Fruit fly (Drosophila melanogaster) whole organism, pupa: ENCODE results near the gene CG14411.

Source experiments
- CG10348 ChIP-seq: fragments of 200-800 bp; sonication (Bioruptor generic); IDR thresholded peaks from 2 replicates; pipeline ENCODE4 v1.3.6; 2022; ENCODE audit warnings: missing biosample characterization, missing genetic modification characterization
- CG12605 ChIP-seq: fragments of 200-800 bp; sonication (Bioruptor generic); IDR thresholded peaks from 2 replicates; pipeline ENCODE4 v1.3.6; 2022; ENCODE audit warnings: missing biosample characterization, missing genetic modification characterization
- CG13204 ChIP-seq: fragments of 200-800 bp; sonication (Bioruptor generic); optimal IDR thresholded peaks from 2 replicates; lab custom pipeline; 2018; ENCODE audit warnings: missing biosample characterization, mild to moderate bottlenecking, missing genetic modification characterization, moderate library complexity
- CG14655 ChIP-seq: fragments of 200-800 bp; sonication (Bioruptor generic); optimal IDR thresholded peaks from 3 replicates; lab custom pipeline; 2017; ENCODE audit warnings: mild to moderate bottlenecking, missing biosample characterization, missing genetic modification reagents, missing genetic modification characterization
- CG15710 ChIP-seq: fragments of 200-800 bp; sonication (Bioruptor generic); optimal IDR thresholded peaks from 2 replicates; lab custom pipeline; 2018; ENCODE audit warnings: missing biosample characterization, mild to moderate bottlenecking, missing genetic modification characterization, moderate library complexity
- CG17806 ChIP-seq: fragments of 200-800 bp; sonication (Bioruptor generic); optimal IDR thresholded peaks from 2 replicates; lab custom pipeline; 2018; ENCODE audit warnings: missing biosample characterization, mild to moderate bottlenecking, missing genetic modification characterization, moderate library complexity
- CG32121 ChIP-seq: fragments of 200-800 bp; sonication (Bioruptor generic); IDR thresholded peaks from 2 replicates; pipeline ENCODE4 v1.3.6; 2022; ENCODE audit warnings: missing biosample characterization, missing genetic modification characterization
- CG34367 ChIP-seq: fragments of 200-800 bp; sonication (Bioruptor generic); optimal IDR thresholded peaks from 2 replicates; lab custom pipeline; 2018; ENCODE audit warnings: missing biosample characterization, mild to moderate bottlenecking, missing genetic modification characterization
- CG4496 ChIP-seq: fragments of 200-800 bp; sonication (Bioruptor generic); IDR thresholded peaks from 3 replicates; pipeline ENCODE4 v1.3.6; 2022; ENCODE audit warnings: missing biosample characterization, missing genetic modification characterization
- CG8159 ChIP-seq: fragments of 200-800 bp; sonication (Bioruptor generic); optimal IDR thresholded peaks from 3 replicates; lab custom pipeline; 2018; ENCODE audit warnings: missing biosample characterization, mild to moderate bottlenecking, missing genetic modification characterization, moderate library complexity
- CG8301 ChIP-seq: fragments of 200-800 bp; sonication (Bioruptor generic); optimal IDR thresholded peaks from 2 replicates; lab custom pipeline; 2018; ENCODE audit warnings: missing biosample characterization, mild to moderate bottlenecking, missing genetic modification characterization
- CG9948 ChIP-seq: fragments of 200-800 bp; sonication (Bioruptor generic); optimal IDR thresholded peaks from 2 replicates; lab custom pipeline; 2018; ENCODE audit warnings: missing biosample characterization, mild to moderate bottlenecking, missing genetic modification characterization, moderate library complexity
- D1 ChIP-seq: fragments of 200-800 bp; sonication (Bioruptor generic); optimal IDR thresholded peaks from 2 replicates; lab custom pipeline; 2018; ENCODE audit warnings: missing biosample characterization, mild to moderate bottlenecking, missing genetic modification characterization, moderate library complexity
- EcR ChIP-seq: fragments of 200-800 bp; sonication (Bioruptor generic); optimal IDR thresholded peaks from 3 replicates; lab custom pipeline; 2019; ENCODE audit warnings: missing biosample characterization, missing genetic modification characterization, mild to moderate bottlenecking, moderate library complexity, missing genetic modification reagents
- Ets98B ChIP-seq: fragments of 200-800 bp; sonication (Bioruptor generic); IDR thresholded peaks from 2 replicates; pipeline ENCODE4 v1.3.6; 2022; ENCODE audit warnings: missing biosample characterization, missing genetic modification characterization
- Pif1A ChIP-seq: fragments of 200-800 bp; sonication (Bioruptor generic); optimal IDR thresholded peaks from 3 replicates; lab custom pipeline; 2016; ENCODE audit warnings: missing biosample characterization, missing genetic modification characterization
- Pif1B ChIP-seq: fragments of 200-800 bp; sonication (Bioruptor generic); optimal IDR thresholded peaks from 3 replicates; lab custom pipeline; 2016; ENCODE audit warnings: missing biosample characterization, missing genetic modification characterization
- Snoo ChIP-seq: fragments of 200-800 bp; sonication (Bioruptor generic); optimal IDR thresholded peaks from 3 replicates; lab custom pipeline; 2017; ENCODE audit warnings: missing biosample characterization, mild to moderate bottlenecking, missing genetic modification characterization, inconsistent platforms
- fd96Ca ChIP-seq: fragments of 200-800 bp; sonication (Bioruptor generic); IDR thresholded peaks from 3 replicates; pipeline ENCODE4 v1.3.6; 2022; ENCODE audit warnings: missing biosample characterization, missing genetic modification characterization
- gl ChIP-seq: fragments of 200-800 bp; sonication (Bioruptor generic); optimal IDR thresholded peaks from 2 replicates; lab custom pipeline; 2018; ENCODE audit warnings: missing biosample characterization, mild to moderate bottlenecking, missing genetic modification characterization
- rn ChIP-seq: fragments of 200-800 bp; sonication (Bioruptor generic); IDR thresholded peaks from 2 replicates; pipeline ENCODE4 v1.3.6; 2022; ENCODE audit warnings: missing biosample characterization, missing genetic modification characterization

CG14411 gene

DNA sequence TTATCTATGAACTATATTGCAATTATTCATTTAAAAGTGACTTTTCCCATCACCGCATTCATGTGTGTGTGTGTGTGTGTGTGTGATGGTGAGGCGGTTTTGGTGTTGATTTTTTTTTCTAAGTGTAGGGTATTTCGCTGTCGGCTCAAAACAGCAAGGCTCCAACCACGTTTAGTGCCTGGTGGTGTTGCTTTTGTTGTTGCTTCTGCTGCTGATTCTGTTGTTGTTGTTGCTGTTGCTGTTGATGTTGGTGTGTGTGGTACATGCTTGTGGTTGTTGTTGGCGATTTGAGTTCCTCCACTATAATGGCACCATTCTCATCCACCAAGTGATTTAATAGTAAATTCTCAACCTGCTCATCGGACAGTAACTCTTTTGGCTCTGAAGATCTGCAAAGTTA, 4.8 kb upstream of the CG14411 start:
- TF ChIP-seq Pif1B = no peak
- no peak for TF ChIP-seq EcR (GFP tag; lab: Kevin White, UChicago)
- TF ChIP-seq Snoo (tag; lab: Kevin White, UChicago) = no peak
- no peak for TF ChIP-seq fd96Ca (GFP tag; lab: Robert Waterston, UW)
- no peak for TF ChIP-seq Pif1A (GFP tag; lab: Kevin White, UChicago)
- TF ChIP-seq CG14655 (GFP tag; lab: Kevin White, UChicago) = no peak
- TF ChIP-seq CG17806 (tag; lab: Kevin White, UChicago) = no peak
- TF ChIP-seq CG32121 (GFP tag; lab: Robert Waterston, UW) = no peak
- TF ChIP-seq CG34367 = no peak
- TF ChIP-seq CG8301 (tag; lab: Kevin White, UChicago) = no peak
- TF ChIP-seq CG15710 (tag; lab: Kevin White, UChicago) = no peak
- no peak for TF ChIP-seq Ets98B (GFP tag; lab: Robert Waterston, UW)
- no peak for TF ChIP-seq gl
- TF ChIP-seq rn = no peak
- TF ChIP-seq D1 (tag; lab: Kevin White, UChicago) = no peak
- no peak for TF ChIP-seq CG13204 (GFP tag; lab: Kevin White, UChicago)
- no peak for TF ChIP-seq CG9948 (tag; lab: Kevin White, UChicago)
- no peak for TF ChIP-seq CG4496 (GFP tag; lab: Robert Waterston, UW)
- TF ChIP-seq CG12605 (GFP tag; lab: Robert Waterston, UW) = no peak
- TF ChIP-seq CG10348 = no peak

- TF ChIP-seq Snoo (tag; lab: Kevin White, UChicago) (no peak), Pif1B (no peak)
Measured at dm6 chrX:14831713-14832561, 510 bp upstream of the CG14411 start, which contains the start of gene CG14408. Gene CG14408, minus strand, starts transcription at chrX:14832033.

- TF ChIP-seq D1 (tag; lab: Kevin White, UChicago) (no peak), gl (no peak), CG14655 (GFP tag; lab: Kevin White, UChicago) (no peak), CG8301 (tag; lab: Kevin White, UChicago) (no peak), CG8159 (tag; lab: Kevin White, UChicago) (no peak), CG32121 (GFP tag; lab: Robert Waterston, UW) (no peak), Pif1B (no peak), CG15710 (tag; lab: Kevin White, UChicago) (no peak), Ets98B (GFP tag; lab: Robert Waterston, UW) (no peak), CG4496 (GFP tag; lab: Robert Waterston, UW) (no peak), EcR (GFP tag; lab: Kevin White, UChicago) (no peak), CG13204 (GFP tag; lab: Kevin White, UChicago) (no peak), CG9948 (tag; lab: Kevin White, UChicago) (no peak), CG34367 (no peak)
Measured at dm6 chrX:14836425-14836824, 4.0 kb downstream of the CG14411 start, which contains the start of gene CG14410. Gene CG14410, plus strand, starts transcription at chrX:14836725.

dm6 chrX:14837983-14838382, 5.5 kb downstream of the CG14411 start, which contains the start of gene Grx5:
Gene Grx5, minus strand, starts transcription at chrX:14838198.
- TF ChIP-seq CG4496 (GFP tag; lab: Robert Waterston, UW) = no peak
- no peak for TF ChIP-seq Snoo (tag; lab: Kevin White, UChicago)
- TF ChIP-seq CG32121 (GFP tag; lab: Robert Waterston, UW) = no peak
- no peak for TF ChIP-seq CG9948 (tag; lab: Kevin White, UChicago)
- TF ChIP-seq Pif1B = no peak
- TF ChIP-seq D1 (tag; lab: Kevin White, UChicago) = no peak
- TF ChIP-seq CG17806 (tag; lab: Kevin White, UChicago) = no peak
- TF ChIP-seq CG8301 (tag; lab: Kevin White, UChicago) = no peak
- no peak for TF ChIP-seq gl
- no peak for TF ChIP-seq CG10348
- no peak for TF ChIP-seq CG34367
- TF ChIP-seq rn = no peak
- TF ChIP-seq Pif1A (GFP tag; lab: Kevin White, UChicago) = no peak
- no peak for TF ChIP-seq CG8159 (tag; lab: Kevin White, UChicago)
- no peak for TF ChIP-seq CG15710 (tag; lab: Kevin White, UChicago)
- no peak for TF ChIP-seq fd96Ca (GFP tag; lab: Robert Waterston, UW)
- TF ChIP-seq Ets98B (GFP tag; lab: Robert Waterston, UW) = no peak
- no peak for TF ChIP-seq EcR (GFP tag; lab: Kevin White, UChicago)
- no peak for TF ChIP-seq CG14655 (GFP tag; lab: Kevin White, UChicago)
- no peak for TF ChIP-seq CG13204 (GFP tag; lab: Kevin White, UChicago)
- TF ChIP-seq, all 21 proteins: peak for 0

DNA sequence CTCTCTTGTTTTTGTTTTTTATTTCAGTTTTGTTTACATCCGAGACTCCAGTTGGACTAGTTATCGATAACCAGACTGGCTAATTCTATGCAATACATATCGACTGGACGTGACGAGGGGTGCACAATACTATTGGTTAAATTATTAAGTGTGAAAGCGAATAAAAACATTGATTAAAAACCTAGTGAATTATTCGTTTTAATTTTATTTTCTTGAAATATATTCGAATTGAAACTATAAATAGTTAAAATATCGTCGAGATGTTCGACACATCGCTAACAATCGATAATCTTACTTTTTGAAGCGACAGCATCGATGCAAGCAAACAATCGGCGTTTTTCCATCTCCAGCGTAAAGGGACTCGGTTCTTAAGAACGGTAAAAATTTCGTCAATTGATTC, 6.6 kb downstream of the CG14411 start, which contains the start of the genes CG32590 and Flo2:
Gene CG32590 (minus strand): TSS at position 60 of the 400 bp plus-strand sequence.
Gene Flo2 (plus strand): TSS at position 330 of the 400 bp plus-strand sequence.
- TF ChIP-seq rn (0 out of 2 replicates have a peak, but pooled peaks have one; percentile 20), EcR (GFP tag; lab: Kevin White, UChicago) (no peak), fd96Ca (GFP tag; lab: Robert Waterston, UW) (peak; percentile 72; the same call in 2 of the 3 replicates), CG14655 (GFP tag; lab: Kevin White, UChicago) (no peak), D1 (tag; lab: Kevin White, UChicago) (no peak), CG12605 (GFP tag; lab: Robert Waterston, UW) (peak; percentile 36), CG4496 (GFP tag; lab: Robert Waterston, UW) (peak; percentile 80), Ets98B (GFP tag; lab: Robert Waterston, UW) (peak; percentile 77), CG8159 (tag; lab: Kevin White, UChicago) (peak; percentile 33), Snoo (tag; lab: Kevin White, UChicago) (peak; percentile 10), gl (no peak), CG9948 (tag; lab: Kevin White, UChicago) (peak; percentile 38), CG10348 (no peak), CG15710 (tag; lab: Kevin White, UChicago) (peak; percentile 60), CG13204 (GFP tag; lab: Kevin White, UChicago) (no peak), Pif1A (GFP tag; lab: Kevin White, UChicago) (peak; percentile 51), CG17806 (tag; lab: Kevin White, UChicago) (peak; percentile 46), Pif1B (no peak), CG32121 (GFP tag; lab: Robert Waterston, UW) (peak; percentile 81), CG34367 (peak; percentile 50), CG8301 (tag; lab: Kevin White, UChicago) (peak; percentile 16)
